Fruit fly (Drosophila melanogaster) whole organism, prepupa: ENCODE measurements around the gene Sfp78E.

ENCODE experiments used
- CG11902 ChIP-seq: fragments of 200-800 bp; sonication (Bioruptor generic); optimal IDR thresholded peaks from 3 replicates; lab custom pipeline; 2016; ENCODE audit warnings: missing biosample characterization, missing genetic modification characterization
- CG32006 ChIP-seq: fragments of 200-800 bp; sonication (Bioruptor generic); optimal IDR thresholded peaks from 3 replicates; lab custom pipeline; 2017; ENCODE audit warnings: missing biosample characterization, mild to moderate bottlenecking, missing genetic modification characterization
- CG34406 ChIP-seq: fragments of 200-800 bp; sonication (Bioruptor generic); optimal IDR thresholded peaks from 3 replicates; lab custom pipeline; 2016; ENCODE audit warnings: missing biosample characterization, missing genetic modification characterization
- CG4318 ChIP-seq: fragments of 200-800 bp; sonication (Bioruptor generic); optimal IDR thresholded peaks from 3 replicates; lab custom pipeline; 2017; ENCODE audit warnings: missing biosample characterization, mild to moderate bottlenecking, missing genetic modification characterization
- CG9139 ChIP-seq: fragments of 200-800 bp; sonication (Bioruptor generic); optimal IDR thresholded peaks from 3 replicates; lab custom pipeline; 2017; ENCODE audit warnings: missing biosample characterization, mild to moderate bottlenecking, missing genetic modification characterization
- Ets21C ChIP-seq: fragments of 200-800 bp; sonication (Bioruptor generic); optimal IDR thresholded peaks from 3 replicates; lab custom pipeline; 2016; ENCODE audit warnings: missing biosample characterization, missing genetic modification characterization
- Gug ChIP-seq: fragments of 200-800 bp; sonication (Bioruptor generic); IDR thresholded peaks from 2 replicates; pipeline ENCODE4 v1.3.6; 2022; ENCODE audit warnings: missing biosample characterization, missing genetic modification characterization
- Smox ChIP-seq: fragments of 200-800 bp; sonication (Bioruptor generic); optimal IDR thresholded peaks from 3 replicates; lab custom pipeline; 2016; ENCODE audit warnings: missing biosample characterization, missing genetic modification characterization
- fkh ChIP-seq: fragments of 200-800 bp; sonication (Bioruptor generic); optimal IDR thresholded peaks from 3 replicates; lab custom pipeline; 2017; ENCODE audit warnings: missing biosample characterization, mild to moderate bottlenecking, missing genetic modification characterization, moderate library complexity
- net ChIP-seq: fragments of 200-800 bp; sonication (Bioruptor generic); optimal IDR thresholded peaks from 3 replicates; lab custom pipeline; 2016; ENCODE audit warnings: missing biosample characterization, missing genetic modification characterization
- topi ChIP-seq: fragments of 200-800 bp; sonication (Bioruptor generic); optimal IDR thresholded peaks from 3 replicates; lab custom pipeline; 2016; ENCODE audit warnings: missing biosample characterization, missing genetic modification characterization

DNA sequence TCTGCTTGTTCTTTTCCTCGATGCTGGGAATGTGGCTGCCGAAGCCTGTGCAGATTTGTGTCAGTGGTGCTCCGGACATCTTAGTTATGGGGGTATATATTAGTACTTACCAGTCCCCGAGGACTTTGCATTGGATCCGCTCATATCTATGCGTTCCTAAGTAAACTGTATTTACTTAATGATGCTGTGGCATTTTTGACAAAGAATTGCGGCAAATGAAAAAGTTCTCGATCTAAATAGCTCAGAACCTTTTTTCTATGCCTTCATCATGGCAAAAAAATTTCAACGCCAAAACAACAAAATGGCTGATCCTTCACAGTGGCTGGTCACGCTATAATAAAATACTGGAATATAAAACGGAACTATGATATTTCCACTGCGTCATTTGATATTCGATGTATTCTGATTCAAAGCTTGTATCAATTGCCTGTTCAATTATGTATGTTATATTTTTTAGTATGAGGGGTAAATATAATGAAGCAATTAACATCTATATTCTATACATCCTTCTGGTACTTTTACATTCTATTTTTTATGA lies 49.6 kb downstream of the Sfp78E start, which contains the start of gene MED1:
- no peak for TF ChIP-seq CG34406 (GFP tag; lab: Kevin White, UChicago)
- TF ChIP-seq Smox (GFP tag; lab: Kevin White, UChicago) = no peak
- TF ChIP-seq Gug = no peak
- no peak for TF ChIP-seq CG11902 (GFP tag; lab: Kevin White, UChicago)
- TF ChIP-seq CG4318 (GFP tag; lab: Kevin White, UChicago) = no peak
- TF ChIP-seq fkh (GFP tag; lab: Kevin White, UChicago) = no peak
- no peak for TF ChIP-seq CG9139 (GFP tag; lab: Kevin White, UChicago)
- no peak for TF ChIP-seq net (GFP tag; lab: Kevin White, UChicago)
- TF ChIP-seq topi (GFP tag; lab: Kevin White, UChicago) = no peak
- TF ChIP-seq Ets21C = peak; percentile 5
- no peak for TF ChIP-seq CG32006 (GFP tag; lab: Kevin White, UChicago)
